Worm (Caenorhabditis elegans) whole organism, L4 larva: ENCODE data around the gene Y57A10A.27.

ENCODE experiments used
- D1046.2 ChIP-seq: fragments of 200-800 bp; sonication (Bioruptor generic); IDR thresholded peaks from 2 replicates; pipeline ENCODE4 v1.3.6; 2022; ENCODE audit warnings: missing genetic modification characterization, missing compliant biosample characterization
- F44E2.7 ChIP-seq: fragments of 200-800 bp; sonication (Bioruptor generic); IDR thresholded peaks from 2 replicates; pipeline ENCODE4 v2.1.2; 2022; ENCODE audit warnings: missing genetic modification characterization, missing compliant biosample characterization
- T20F7.1 ChIP-seq: fragments of 200-800 bp; sonication (Bioruptor generic); optimal IDR thresholded peaks from 2 replicates; lab custom pipeline; 2018; ENCODE audit warnings: mild to moderate bottlenecking, missing genetic modification characterization, missing compliant biosample characterization
- T26A8.4 ChIP-seq: fragments of 200-800 bp; sonication (Bioruptor generic); IDR thresholded peaks from 2 replicates; pipeline ENCODE4 v1.3.6; 2022; ENCODE audit warnings: missing genetic modification characterization, missing compliant biosample characterization
- Y5F2A.4 ChIP-seq: fragments of 200-800 bp; sonication (Bioruptor generic); optimal IDR thresholded peaks from 2 replicates; lab custom pipeline; 2018; ENCODE audit warnings: mild to moderate bottlenecking, missing genetic modification characterization, missing compliant biosample characterization
- aha-1 ChIP-seq: fragments of 150-350 bp; peaks from one replicate; lab custom pipeline; 2014; ENCODE audit warnings: missing biosample characterization, missing genetic modification characterization
- aly-2 ChIP-seq: sonication (generic microtip); optimal IDR thresholded peaks from 2 replicates; lab custom pipeline; 2018; ENCODE audit warnings: missing biosample characterization, missing genetic modification characterization
- arid-1 ChIP-seq: fragments of 200-800 bp; sonication (Bioruptor generic); conservative IDR thresholded peaks from 2 replicates; pipeline ENCODE4 v1.3.6; 2022; ENCODE audit warnings: missing genetic modification reagents, missing genetic modification characterization, missing compliant biosample characterization
- attf-4 ChIP-seq: sonication (generic microtip); optimal IDR thresholded peaks from 3 replicates; lab custom pipeline; 2017; ENCODE audit warnings: missing biosample characterization, missing genetic modification characterization
- ceh-20 ChIP-seq: fragments of 200-800 bp; sonication (Bioruptor generic); IDR thresholded peaks from 2 replicates; pipeline ENCODE4 v1.3.6; 2022; ENCODE audit warnings: missing genetic modification reagents, missing genetic modification characterization, missing compliant biosample characterization
- ceh-28 ChIP-seq: fragments of 150-350 bp; optimal IDR thresholded peaks from 2 replicates; lab custom pipeline; 2014; ENCODE audit warnings: missing biosample characterization, missing genetic modification reagents, missing genetic modification characterization
- ceh-62 ChIP-seq: sonication (generic microtip); optimal IDR thresholded peaks from 2 replicates; lab custom pipeline; 2017; ENCODE audit warnings: missing biosample characterization, missing genetic modification characterization
- ceh-82 ChIP-seq: sonication (generic microtip); optimal IDR thresholded peaks from 2 replicates; lab custom pipeline; 2017; ENCODE audit warnings: missing biosample characterization, missing genetic modification characterization
- ces-1 ChIP-seq: fragments of 150-350 bp; sonication (generic microtip); optimal IDR thresholded peaks from 4 replicates; lab custom pipeline; 2014; ENCODE audit warnings: missing biosample characterization, missing genetic modification reagents, missing genetic modification characterization
- daf-8 ChIP-seq: fragments of 200-800 bp; sonication (Bioruptor generic); IDR thresholded peaks from 2 replicates; pipeline ENCODE4 v1.3.6; 2022; ENCODE audit warnings: missing genetic modification characterization, missing compliant biosample characterization
- dmd-6 ChIP-seq: fragments of 200-800 bp; sonication (Bioruptor generic); IDR thresholded peaks from 2 replicates; pipeline ENCODE4 v1.3.6; 2022; ENCODE audit warnings: missing genetic modification reagents, missing genetic modification characterization, missing compliant biosample characterization
- dve-1 ChIP-seq: sonication (generic microtip); optimal IDR thresholded peaks from 2 replicates; lab custom pipeline; 2017; ENCODE audit warnings: antibody characterized with exemption, mild to moderate bottlenecking, missing genetic modification characterization, missing compliant biosample characterization; ENCODE audit not compliant: insufficient read depth
- egl-27 ChIP-seq: sonication (generic microtip); optimal IDR thresholded peaks from 3 replicates; lab custom pipeline; 2017; ENCODE audit warnings: missing biosample characterization, missing genetic modification reagents, missing genetic modification characterization
- hmg-1.1 ChIP-seq: fragments of 200-800 bp; sonication (Bioruptor generic); IDR thresholded peaks from 2 replicates; pipeline ENCODE4 v1.3.6; 2022; ENCODE audit warnings: missing genetic modification reagents, missing genetic modification characterization, missing compliant biosample characterization
- lim-7 ChIP-seq: fragments of 200-800 bp; sonication (Bioruptor generic); IDR thresholded peaks from 2 replicates; pipeline ENCODE4 v1.3.6; 2022; ENCODE audit warnings: missing genetic modification characterization, missing compliant biosample characterization
- lin-39 ChIP-seq: fragments of 150-350 bp; optimal IDR thresholded peaks from 2 replicates; lab custom pipeline; 2014; ENCODE audit warnings: missing biosample characterization, missing genetic modification reagents, missing genetic modification characterization
- lsy-2 ChIP-seq, 2 experiments: fragments of 150-350 bp in 1 of 2; sonication (generic microtip) in 1 of 2; optimal IDR thresholded peaks; 2 replicates each; lab custom pipeline; 2014 to 2017; ENCODE audit warnings: missing biosample characterization in 2 of 2, missing genetic modification characterization in 2 of 2
- madf-5 ChIP-seq, 2 experiments: fragments of 200-800 bp; sonication (Bioruptor generic); IDR thresholded peaks; 2 replicates each; pipeline ENCODE4 v1.3.6; 2022; ENCODE audit warnings: missing compliant biosample characterization in 2 of 2, missing genetic modification characterization in 2 of 2
- mdl-1 ChIP-seq, 2 experiments: fragments of 150-350 bp in 1 of 2; sonication (generic microtip) in 1 of 2; optimal IDR thresholded peaks; 2 replicates each; lab custom pipeline; 2014 to 2017; ENCODE audit warnings: missing biosample characterization in 2 of 2, missing genetic modification characterization in 2 of 2
- mep-1 ChIP-seq: fragments of 150-350 bp; sonication (generic microtip); optimal IDR thresholded peaks from 3 replicates; lab custom pipeline; 2014; ENCODE audit warnings: missing biosample characterization, missing genetic modification characterization
- mes-2 ChIP-seq: sonication (generic microtip); optimal IDR thresholded peaks from 2 replicates; lab custom pipeline; 2016; ENCODE audit warnings: missing genotype, mild to moderate bottlenecking, missing genetic modification characterization, missing compliant biosample characterization; ENCODE audit not compliant: poor library complexity, severe bottlenecking
- mxl-2 ChIP-seq: fragments of 200-800 bp; sonication (Bioruptor generic); conservative IDR thresholded peaks from 2 replicates; pipeline ENCODE4 v1.3.6; 2022; ENCODE audit warnings: missing genetic modification reagents, missing genetic modification characterization, missing compliant biosample characterization
- mxl-3 ChIP-seq: fragments of 200-800 bp; sonication (Bioruptor generic); optimal IDR thresholded peaks from 2 replicates; lab custom pipeline; 2018; ENCODE audit warnings: mild to moderate bottlenecking, missing genetic modification characterization, missing compliant biosample characterization
- nhr-111 ChIP-seq: fragments of 200-800 bp; sonication (Bioruptor generic); optimal IDR thresholded peaks from 2 replicates; lab custom pipeline; 2018; ENCODE audit warnings: mild to moderate bottlenecking, missing genetic modification characterization, missing compliant biosample characterization
- nhr-25 ChIP-seq: sonication (generic microtip); optimal IDR thresholded peaks from 2 replicates; lab custom pipeline; 2017; ENCODE audit warnings: missing genetic modification characterization, mild to moderate bottlenecking, missing compliant biosample characterization, antibody characterized with exemption, moderate library complexity, borderline replicate concordance; ENCODE audit not compliant: insufficient read depth
- nhr-28 ChIP-seq: fragments of 150-350 bp; optimal IDR thresholded peaks from 2 replicates; lab custom pipeline; 2014; ENCODE audit warnings: missing biosample characterization, missing genetic modification characterization
- pha-4 ChIP-seq, 2 experiments: fragments of 150-350 bp in 1 of 2; fragments of 200-800 bp in 1 of 2; sonication (Bioruptor generic) in 1 of 2; IDR thresholded peaks in 1 of 2; optimal IDR thresholded peaks in 1 of 2; 2 replicates each; pipeline versions ENCODE4 v1.3.6 to Lab custom; 2014 to 2022; ENCODE audit warnings: missing genetic modification characterization in 2 of 2, missing genetic modification reagents in 2 of 2, missing biosample characterization in 1 of 2, missing compliant biosample characterization in 1 of 2
- sdz-12 ChIP-seq: fragments of 200-800 bp; sonication (Bioruptor generic); optimal IDR thresholded peaks from 2 replicates; lab custom pipeline; 2018; ENCODE audit warnings: mild to moderate bottlenecking, missing genetic modification characterization, missing compliant biosample characterization
- set-16 ChIP-seq: fragments of 200-800 bp; sonication (Bioruptor generic); IDR thresholded peaks from 2 replicates; pipeline ENCODE4 v1.3.6; 2022; ENCODE audit warnings: missing genetic modification reagents, missing genetic modification characterization, missing compliant biosample characterization
- tag-97 ChIP-seq: fragments of 200-800 bp; sonication (Bioruptor generic); IDR thresholded peaks from 2 replicates; pipeline ENCODE4 v1.3.6; 2022; ENCODE audit warnings: missing genetic modification characterization, missing compliant biosample characterization
- unc-62 ChIP-seq, 3 experiments: fragments of 150-350 bp in 1 of 3; sonication (generic microtip); optimal IDR thresholded peaks in 2 of 3; peaks in 1 of 3; 1 replicate in 1 of 3; 2 replicates in 2 of 3; lab custom pipeline; 2014 to 2017; ENCODE audit warnings: missing biosample characterization in 3 of 3, missing genetic modification characterization in 3 of 3, missing genetic modification reagents in 3 of 3, missing genotype in 1 of 3
- zag-1 ChIP-seq: fragments of 150-350 bp; optimal IDR thresholded peaks from 2 replicates; lab custom pipeline; 2014; ENCODE audit warnings: missing biosample characterization, missing genetic modification characterization
- zip-11 ChIP-seq: fragments of 200-800 bp; sonication (Bioruptor generic); IDR thresholded peaks from 2 replicates; pipeline ENCODE4 v1.3.6; 2022; ENCODE audit warnings: missing genetic modification characterization, missing compliant biosample characterization

Gene Y57A10A.27

ce11 chrII:12264847-12265246 is 10.0 kb downstream of the Y57A10A.27 start:
- TF ChIP-seq mxl-2 (GFP tag; lab: Robert Waterston, UW): no peak
- no peak for TF ChIP-seq lim-7 (GFP tag; lab: Robert Waterston, UW)
- TF ChIP-seq D1046.2 (GFP tag; lab: Robert Waterston, UW): no peak
- no peak for TF ChIP-seq tag-97 (GFP tag; lab: Robert Waterston, UW)
- no peak for TF ChIP-seq mdl-1 (tag; optimal IDR thresholded peaks at IDR 0.05; lab: Kevin White, UChicago)
- TF ChIP-seq daf-8 (GFP tag; lab: Robert Waterston, UW): no peak
- peak; percentile 68; the same call in 1 of the 2 replicates for TF ChIP-seq set-16
- TF ChIP-seq dmd-6: no peak
- TF ChIP-seq madf-5 (GFP tag; IDR thresholded peaks at IDR 0.05; lab: Robert Waterston, UW): 0 out of 4 replicates have a peak, but pooled peaks of 1 of the 2 experiments have one; percentile 38
- no peak for TF ChIP-seq T20F7.1 (GFP tag; lab: Kevin White, UChicago)
- TF ChIP-seq F44E2.7 (GFP tag; lab: Robert Waterston, UW): no peak
- no peak for TF ChIP-seq egl-27 (tag; lab: Kevin White, UChicago)
- no peak for TF ChIP-seq ceh-62
- TF ChIP-seq T26A8.4 (GFP tag; lab: Robert Waterston, UW): no peak
- TF ChIP-seq zag-1 (tag; lab: Kevin White, UChicago): no peak
- peak; percentile 19 for TF ChIP-seq aha-1 (tag; lab: Kevin White, UChicago)
- TF ChIP-seq nhr-28 (tag; lab: Kevin White, UChicago): no peak
- TF ChIP-seq, all 104 proteins: peak for 3

- TF ChIP-seq mes-2 (tag; lab: Kevin White, UChicago) (no peak), unc-62 (GFP tag; optimal IDR thresholded peaks at IDR 0.05 in 1 of 2; lab: Kevin White, UChicago) (peak in 1 of 2 experiments; percentile 91), unc-62 (tag; optimal IDR thresholded peaks at IDR 0.05; lab: Kevin White, UChicago) (no peak), aha-1 (tag; lab: Kevin White, UChicago) (peak; percentile 85), arid-1 (GFP tag; lab: Robert Waterston, UW) (no peak), ceh-20 (0 out of 2 replicates have a peak, but pooled peaks have one; percentile 29), ceh-82 (tag; lab: Kevin White, UChicago) (no peak)
Observed at ce11 chrII:12263971-12264554, 10.8 kb downstream of the Y57A10A.27 start, which contains the start of gene faxc-1. TSS of gene faxc-1 (plus strand) at chrII:12264192.

ce11 chrII:12262567-12262966 is 12.3 kb downstream of the Y57A10A.27 start:
- TF ChIP-seq sdz-12 (GFP tag; lab: Kevin White, UChicago) (no peak), attf-4 (tag; lab: Kevin White, UChicago) (no peak), ceh-28 (tag; lab: Kevin White, UChicago) (no peak), Y5F2A.4 (GFP tag; lab: Kevin White, UChicago) (no peak), aha-1 (tag; lab: Kevin White, UChicago) (peak; percentile 51), lin-39 (no peak), lsy-2 (tag; optimal IDR thresholded peaks at IDR 0.05; lab: Kevin White, UChicago) (peak in 1 of 2 experiments; percentile 7), ces-1 (GFP tag; lab: Kevin White, UChicago) (no peak), zip-11 (GFP tag; lab: Robert Waterston, UW) (no peak), nhr-28 (tag; lab: Kevin White, UChicago) (peak; percentile 20), mes-2 (tag; lab: Kevin White, UChicago) (no peak), hmg-1.1 (GFP tag; lab: Robert Waterston, UW) (peak; percentile 31; the same call in 1 of the 2 replicates), nhr-111 (GFP tag; lab: Kevin White, UChicago) (no peak), pha-4 (GFP tag; IDR thresholded peaks at IDR 0.05; lab: Robert Waterston, UW) (no peak), pha-4 (tag; optimal IDR thresholded peaks at IDR 0.05; lab: Kevin White, UChicago) (no peak), mxl-3 (GFP tag; lab: Kevin White, UChicago) (no peak), dve-1 (peak; percentile 39), set-16 (0 out of 2 replicates have a peak, but pooled peaks have one; percentile 11), aly-2 (tag; lab: Kevin White, UChicago) (no peak), nhr-25 (tag; lab: Kevin White, UChicago) (peak; percentile 78), mep-1 (tag; lab: Kevin White, UChicago) (peak; percentile 32), unc-62 (GFP tag; optimal IDR thresholded peaks at IDR 0.05 in 1 of 2; lab: Kevin White, UChicago) (peak in 1 of 2 experiments; percentile 49), unc-62 (tag; optimal IDR thresholded peaks at IDR 0.05; lab: Kevin White, UChicago) (no peak)
- TF ChIP-seq, all 104 proteins: peak for 9
